Fruit fly (Drosophila melanogaster) whole organism, embryonic: Measurements from ENCODE around the gene CecB.

Experiments
- CG11398 ChIP-seq: fragments of 200-800 bp; sonication (Bioruptor generic); optimal IDR thresholded peaks from 2 replicates; lab custom pipeline; 2016; ENCODE audit warnings: missing biosample characterization, missing genetic modification characterization
- CG12155 ChIP-seq: fragments of 200-800 bp; sonication (Bioruptor generic); optimal IDR thresholded peaks from 3 replicates; lab custom pipeline; 2016; ENCODE audit warnings: missing biosample characterization, missing genetic modification characterization
- CG12219 ChIP-seq: fragments of 200-800 bp; sonication (Bioruptor generic); optimal IDR thresholded peaks from 3 replicates; lab custom pipeline; 2018; ENCODE audit warnings: missing biosample characterization, mild to moderate bottlenecking, missing genetic modification characterization
- CG12744 ChIP-seq: fragments of 200-800 bp; sonication (Bioruptor generic); optimal IDR thresholded peaks from 2 replicates; lab custom pipeline; 2016; ENCODE audit warnings: missing biosample characterization, missing genetic modification characterization
- CG12769 ChIP-seq: fragments of 200-800 bp; sonication (Bioruptor generic); optimal IDR thresholded peaks from 2 replicates; lab custom pipeline; 2019; ENCODE audit warnings: missing biosample characterization, mild to moderate bottlenecking, missing genetic modification characterization, moderate library complexity
- CG13624 ChIP-seq: fragments of 200-800 bp; sonication (Bioruptor generic); optimal IDR thresholded peaks from 2 replicates; lab custom pipeline; 2016; ENCODE audit warnings: missing biosample characterization, missing genetic modification characterization
- CG13775 ChIP-seq: fragments of 200-800 bp; sonication (Bioruptor generic); optimal IDR thresholded peaks from 3 replicates; lab custom pipeline; 2017; ENCODE audit warnings: missing biosample characterization, mild to moderate bottlenecking, missing genetic modification characterization
- CG14014 ChIP-seq: fragments of 200-800 bp; sonication (Bioruptor generic); IDR thresholded peaks from 2 replicates; pipeline ENCODE4 v1.3.6; 2022; ENCODE audit warnings: missing biosample characterization, missing genetic modification characterization
- CG15269 ChIP-seq: fragments of 200-800 bp; sonication (Bioruptor generic); optimal IDR thresholded peaks from 2 replicates; lab custom pipeline; 2018; ENCODE audit warnings: missing biosample characterization, mild to moderate bottlenecking, missing genetic modification characterization, moderate library complexity
- CG16863 ChIP-seq: fragments of 200-800 bp; sonication (Bioruptor generic); optimal IDR thresholded peaks from 3 replicates; lab custom pipeline; 2016; ENCODE audit warnings: missing biosample characterization, missing genetic modification characterization
- CG17385 ChIP-seq: fragments of 200-800 bp; sonication (Bioruptor generic); optimal IDR thresholded peaks from 3 replicates; lab custom pipeline; 2018; ENCODE audit warnings: missing biosample characterization, mild to moderate bottlenecking, missing genetic modification characterization
- CG2889 ChIP-seq: fragments of 200-800 bp; sonication (Bioruptor generic); IDR thresholded peaks from 3 replicates; pipeline ENCODE4 v1.3.6; 2022; ENCODE audit warnings: missing biosample characterization, missing genetic modification characterization
- CG31365 ChIP-seq: fragments of 200-800 bp; sonication (Bioruptor generic); optimal IDR thresholded peaks from 2 replicates; lab custom pipeline; 2018; ENCODE audit warnings: missing biosample characterization, mild to moderate bottlenecking, missing genetic modification characterization
- CG3847 ChIP-seq: fragments of 200-800 bp; sonication (Bioruptor generic); IDR thresholded peaks from 2 replicates; pipeline ENCODE4 v1.3.6; 2022; ENCODE audit warnings: missing biosample characterization, missing genetic modification characterization
- CG4360 ChIP-seq: fragments of 200-800 bp; sonication (Bioruptor generic); IDR thresholded peaks from 2 replicates; pipeline ENCODE4 v1.3.6; 2022; ENCODE audit warnings: missing biosample characterization, missing genetic modification characterization
- CG4424 ChIP-seq: fragments of 200-800 bp; sonication (Bioruptor generic); optimal IDR thresholded peaks from 3 replicates; lab custom pipeline; 2016; ENCODE audit warnings: missing biosample characterization, missing genetic modification characterization
- CG6854 ChIP-seq: fragments of 200-800 bp; sonication (Bioruptor generic); optimal IDR thresholded peaks from 3 replicates; lab custom pipeline; 2017; ENCODE audit warnings: missing biosample characterization, mild to moderate bottlenecking, missing genetic modification characterization
- CG7987 ChIP-seq: fragments of 200-800 bp; sonication (Bioruptor generic); optimal IDR thresholded peaks from 2 replicates; lab custom pipeline; 2018; ENCODE audit warnings: missing biosample characterization, mild to moderate bottlenecking, missing genetic modification characterization, moderate library complexity
- CG9437 ChIP-seq: fragments of 200-800 bp; sonication (Bioruptor generic); optimal IDR thresholded peaks from 2 replicates; lab custom pipeline; 2018; ENCODE audit warnings: missing biosample characterization, mild to moderate bottlenecking, missing genetic modification characterization
- CG9932 ChIP-seq: fragments of 200-800 bp; sonication (Bioruptor generic); IDR thresholded peaks from 2 replicates; pipeline ENCODE4 v1.3.6; 2022; ENCODE audit warnings: missing biosample characterization, missing genetic modification characterization
- CHES-1-like ChIP-seq: fragments of 200-800 bp; sonication (Bioruptor generic); optimal IDR thresholded peaks from 2 replicates; lab custom pipeline; 2016; ENCODE audit warnings: missing biosample characterization, missing genetic modification characterization
- Dbx ChIP-seq: fragments of 200-800 bp; sonication (Bioruptor generic); IDR thresholded peaks from 3 replicates; pipeline ENCODE4 v1.3.6; 2022; ENCODE audit warnings: missing biosample characterization, missing genetic modification characterization
- Dfd ChIP-seq, 2 experiments: fragments of >200 bp; optimal IDR thresholded peaks; 2 replicates each; lab custom pipeline; 2017; ENCODE audit warnings: missing biosample characterization in 2 of 2, missing genetic modification characterization in 2 of 2
- Dp ChIP-seq: fragments of 200-800 bp; sonication (Bioruptor generic); optimal IDR thresholded peaks from 2 replicates; lab custom pipeline; 2018; ENCODE audit warnings: missing biosample characterization, mild to moderate bottlenecking, missing genetic modification characterization, moderate library complexity
- Hr51 ChIP-seq, 2 experiments: fragments of 200-800 bp; sonication (Bioruptor generic); optimal IDR thresholded peaks; 2 replicates in 1 of 2; 3 replicates in 1 of 2; lab custom pipeline; 2016 to 2018; ENCODE audit warnings: missing biosample characterization in 2 of 2, missing genetic modification characterization in 2 of 2, mild to moderate bottlenecking in 1 of 2, moderate library complexity in 1 of 2
- Med ChIP-seq: fragments of 200-800 bp; sonication (Bioruptor generic); peaks from one replicate; lab custom pipeline; 2016; ENCODE audit warnings: missing biosample characterization, missing genetic modification characterization, mild to moderate bottlenecking, inconsistent platforms, moderate library complexity
- Myb ChIP-seq: fragments of 200-800 bp; sonication (Bioruptor generic); optimal IDR thresholded peaks from 2 replicates; lab custom pipeline; 2016; ENCODE audit warnings: missing biosample characterization, missing genetic modification characterization
- Taf1 ChIP-seq: fragments of 200-800 bp; sonication (Bioruptor generic); IDR thresholded peaks from 2 replicates; pipeline ENCODE4 v1.3.6; 2022; ENCODE audit warnings: missing biosample characterization, missing genetic modification characterization
- Trl ChIP-seq, 3 experiments: fragments of >200 bp in 2 of 3; fragments of 200-800 bp in 1 of 3; sonication (Bioruptor generic) in 1 of 3; optimal IDR thresholded peaks; 2 replicates in 1 of 3; 3 replicates in 2 of 3; lab custom pipeline; 2016 to 2017; ENCODE audit warnings: missing biosample characterization in 1 of 3, missing genetic modification characterization in 1 of 3
- Xbp1 ChIP-seq: fragments of 200-800 bp; sonication (Bioruptor generic); optimal IDR thresholded peaks from 3 replicates; lab custom pipeline; 2016; ENCODE audit warnings: missing biosample characterization, mild to moderate bottlenecking, missing genetic modification characterization
- YL-1 ChIP-seq: fragments of 200-800 bp; sonication (Bioruptor generic); optimal IDR thresholded peaks from 3 replicates; lab custom pipeline; 2017; ENCODE audit warnings: missing biosample characterization, mild to moderate bottlenecking, missing genetic modification characterization
- al ChIP-seq: fragments of 200-800 bp; sonication (Bioruptor generic); IDR thresholded peaks from 2 replicates; pipeline ENCODE4 v1.3.6; 2022; ENCODE audit warnings: missing biosample characterization, missing genetic modification characterization
- bowl ChIP-seq: fragments of 200-800 bp; sonication (Bioruptor generic); IDR thresholded peaks from 2 replicates; pipeline ENCODE4 v1.3.6; 2022; ENCODE audit warnings: missing biosample characterization, missing genetic modification characterization
- caup ChIP-seq: fragments of 200-800 bp; sonication (Bioruptor generic); optimal IDR thresholded peaks from 3 replicates; lab custom pipeline; 2017; ENCODE audit warnings: missing biosample characterization, mild to moderate bottlenecking, missing genetic modification characterization, moderate library complexity; ENCODE audit not compliant: severe bottlenecking
- chinmo ChIP-seq: fragments of 200-800 bp; sonication (Bioruptor generic); IDR thresholded peaks from 4 replicates; pipeline ENCODE4 v1.3.6; 2022; ENCODE audit warnings: missing biosample characterization, missing genetic modification characterization; ENCODE audit not compliant: partially characterized antibody
- crc ChIP-seq: fragments of 200-800 bp; sonication (Bioruptor generic); optimal IDR thresholded peaks from 2 replicates; lab custom pipeline; 2016; ENCODE audit warnings: missing biosample characterization, missing genetic modification characterization
- ems ChIP-seq: fragments of 200-800 bp; sonication (Bioruptor generic); optimal IDR thresholded peaks from 3 replicates; lab custom pipeline; 2016; ENCODE audit warnings: missing biosample characterization, missing genetic modification characterization
- eyg ChIP-seq: fragments of 200-800 bp; sonication (Bioruptor generic); optimal IDR thresholded peaks from 3 replicates; lab custom pipeline; 2016; ENCODE audit warnings: missing biosample characterization, missing genetic modification characterization
- gce ChIP-seq: fragments of 200-800 bp; sonication (Bioruptor generic); IDR thresholded peaks from 3 replicates; pipeline ENCODE4 v1.3.6; 2022; ENCODE audit warnings: missing biosample characterization, missing genetic modification characterization
- hkb ChIP-seq, 2 experiments: fragments of 200-800 bp in 1 of 2; fragments of >200 bp in 1 of 2; sonication (Bioruptor generic) in 1 of 2; IDR thresholded peaks in 1 of 2; optimal IDR thresholded peaks in 1 of 2; 2 replicates each; pipeline versions ENCODE4 v1.3.6 to Lab custom; 2017 to 2022; ENCODE audit warnings: missing biosample characterization in 1 of 2, missing genetic modification characterization in 1 of 2
- jing ChIP-seq: fragments of 200-800 bp; sonication (Bioruptor generic); optimal IDR thresholded peaks from 2 replicates; lab custom pipeline; 2018; ENCODE audit warnings: missing biosample characterization, mild to moderate bottlenecking, missing genetic modification characterization
- ken ChIP-seq: fragments of 200-800 bp; sonication (Bioruptor generic); IDR thresholded peaks from 3 replicates; pipeline ENCODE4 v1.3.6; 2022; ENCODE audit warnings: missing biosample characterization, missing genetic modification characterization
- lmd ChIP-seq: fragments of 200-800 bp; sonication (Bioruptor generic); IDR thresholded peaks from 2 replicates; pipeline ENCODE4 v1.3.6; 2022; ENCODE audit warnings: missing biosample characterization, missing genetic modification characterization
- nerfin-1 ChIP-seq: fragments of 200-800 bp; sonication (Bioruptor generic); optimal IDR thresholded peaks from 3 replicates; lab custom pipeline; 2019; ENCODE audit warnings: missing biosample characterization, mild to moderate bottlenecking, missing genetic modification characterization, moderate library complexity
- p53 ChIP-seq: fragments of 200-800 bp; sonication (Bioruptor generic); optimal IDR thresholded peaks from 2 replicates; lab custom pipeline; 2016; ENCODE audit warnings: missing biosample characterization, missing genetic modification characterization
- psq ChIP-seq: fragments of 200-800 bp; sonication (Bioruptor generic); optimal IDR thresholded peaks from 2 replicates; lab custom pipeline; 2017; ENCODE audit warnings: missing biosample characterization, missing genetic modification characterization
- shn ChIP-seq: fragments of 200-800 bp; sonication (Bioruptor generic); optimal IDR thresholded peaks from 3 replicates; lab custom pipeline; 2016; ENCODE audit warnings: missing biosample characterization, missing genetic modification characterization
- ttk ChIP-seq: fragments of 200-800 bp; sonication (Bioruptor generic); IDR thresholded peaks from 2 replicates; pipeline ENCODE4 v2.1.2; 2022; ENCODE audit warnings: missing biosample characterization, missing genetic modification characterization

The CecB gene

DNA sequence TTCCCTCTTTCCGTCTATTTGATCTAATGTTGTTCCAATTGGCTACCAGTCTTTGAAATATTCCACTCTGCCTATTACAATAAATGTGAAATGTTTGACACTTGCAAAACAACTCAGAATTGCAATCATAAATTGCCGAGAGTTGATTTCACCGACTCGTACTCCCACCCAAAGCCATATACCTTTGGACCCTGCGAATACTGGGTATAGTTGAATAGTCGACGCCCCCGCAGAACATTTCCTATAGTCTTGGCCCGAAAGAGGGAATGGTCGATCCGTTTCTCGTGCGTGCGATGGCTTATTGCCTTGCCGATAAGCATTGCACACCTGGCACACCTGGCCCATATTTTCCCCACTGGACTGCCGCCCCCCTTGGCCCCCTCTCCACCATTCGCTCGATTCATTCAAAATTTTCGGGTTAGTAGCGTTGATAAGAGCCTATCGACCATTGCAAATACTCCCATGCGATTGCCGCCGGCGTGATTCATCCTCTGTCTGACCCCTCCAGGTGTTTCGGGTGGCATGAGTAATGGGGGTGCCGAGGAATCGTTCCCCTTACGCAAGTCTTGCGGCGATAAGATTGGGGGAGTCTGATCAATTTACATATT, 13.4 kb downstream of the CecB start (continued):
- TF ChIP-seq CG16863 (GFP tag; lab: Kevin White, UChicago) (no peak), bowl (no peak), Myb (GFP tag; lab: Kevin White, UChicago) (peak; percentile 28), Taf1 (0 out of 2 replicates have a peak, but pooled peaks have one; percentile 41), p53 (GFP tag; lab: Kevin White, UChicago) (no peak), Dfd (GFP tag; optimal IDR thresholded peaks at IDR 0.05; lab: Kevin White, UChicago) (no peak), CG6854 (GFP tag; lab: Kevin White, UChicago) (no peak), gce (no peak), eyg (GFP tag; lab: Kevin White, UChicago) (no peak), CG3847 (GFP tag; lab: Robert Waterston, UW) (peak; percentile 44), Dbx (GFP tag; lab: Robert Waterston, UW) (no peak; the same call in 2 of the 3 replicates), hkb (optimal IDR thresholded peaks at IDR 0.05; lab: Kevin White, UChicago) (no peak), hkb (GFP tag; IDR thresholded peaks at IDR 0.05; lab: Robert Waterston, UW) (peak; percentile 29; the same call in 1 of the 2 replicates), Trl (optimal IDR thresholded peaks at IDR 0.05; lab: Kevin White, UChicago) (no peak), Trl (GFP tag; optimal IDR thresholded peaks at IDR 0.05; lab: Kevin White, UChicago) (peak; percentile 5), CG14014 (peak; percentile 10; the same call in 1 of the 2 replicates), ken (GFP tag; lab: Robert Waterston, UW) (no peak), psq (no peak), CG9932 (GFP tag; lab: Robert Waterston, UW) (peak; percentile 56), CG13775 (no peak), YL-1 (GFP tag; lab: Kevin White, UChicago) (no peak), CG2889 (GFP tag; lab: Robert Waterston, UW) (0 out of 3 replicates have a peak, but pooled peaks have one; percentile 47), CG9437 (GFP tag; lab: Kevin White, UChicago) (no peak), Hr51 (GFP tag; optimal IDR thresholded peaks at IDR 0.05; lab: Kevin White, UChicago) (peak in 1 of 2 experiments; percentile 42), crc (GFP tag; lab: Kevin White, UChicago) (no peak), CG15269 (tag; lab: Kevin White, UChicago) (peak; percentile 35), Dp (no peak), al (peak; percentile 55; the same call in 1 of the 2 replicates), CG7987 (GFP tag; lab: Kevin White, UChicago) (no peak), ttk (GFP tag; lab: Robert Waterston, UW) (no peak), Med (GFP tag; lab: Kevin White, UChicago) (peak; percentile 78), ems (GFP tag; lab: Kevin White, UChicago) (peak; percentile 24), CG31365 (no peak), CG12744 (GFP tag; lab: Kevin White, UChicago) (no peak), CG12155 (GFP tag; lab: Kevin White, UChicago) (peak; percentile 18), CHES-1-like (GFP tag; lab: Kevin White, UChicago) (peak; percentile 15), CG4424 (GFP tag; lab: Kevin White, UChicago) (peak; percentile 3), CG4360 (GFP tag; lab: Robert Waterston, UW) (no peak), CG12769 (tag; lab: Kevin White, UChicago) (peak; percentile 96), Xbp1 (GFP tag; lab: Kevin White, UChicago) (peak; percentile 11), CG13624 (peak; percentile 23), chinmo (GFP tag; lab: Robert Waterston, UW) (peak; percentile 71; the same call in 2 of the 4 replicates), nerfin-1 (tag; lab: Kevin White, UChicago) (no peak), shn (GFP tag; lab: Kevin White, UChicago) (no peak), caup (GFP tag; lab: Kevin White, UChicago) (no peak), jing (no peak), lmd (GFP tag; lab: Robert Waterston, UW) (peak; percentile 36), CG17385 (peak; percentile 14), CG12219 (GFP tag; lab: Kevin White, UChicago) (peak; percentile 1), CG11398 (GFP tag; lab: Kevin White, UChicago) (no peak)
